Worm (Caenorhabditis elegans) whole organism, L2 larva: ENCODE results near the gene npp-23.

ENCODE experiments used
- F13H6.1 ChIP-seq: sonication (generic microtip); optimal IDR thresholded peaks from 2 replicates; lab custom pipeline; 2016; ENCODE audit warnings: missing genetic modification characterization, missing compliant biosample characterization
- Y55F3AM.14 ChIP-seq: fragments of 200-800 bp; sonication (Bioruptor generic); optimal IDR thresholded peaks from 2 replicates; lab custom pipeline; 2018; ENCODE audit warnings: mild to moderate bottlenecking, missing genetic modification characterization, missing compliant biosample characterization
- ZK546.5 ChIP-seq: sonication (generic microtip); optimal IDR thresholded peaks from 2 replicates; lab custom pipeline; 2017; ENCODE audit warnings: missing biosample characterization, missing genetic modification characterization
- alr-1 ChIP-seq: fragments of 150-350 bp; optimal IDR thresholded peaks from 2 replicates; lab custom pipeline; 2014; ENCODE audit warnings: missing biosample characterization, missing genetic modification characterization
- ama-1 ChIP-seq: fragments of 150-350 bp; optimal IDR thresholded peaks from 2 replicates; lab custom pipeline; 2018; ENCODE audit warnings: inconsistent platforms
- blmp-1 ChIP-seq: sonication (generic microtip); optimal IDR thresholded peaks from 2 replicates; lab custom pipeline; 2017; ENCODE audit warnings: missing genetic modification characterization, mild to moderate bottlenecking, missing compliant biosample characterization, antibody characterized with exemption, moderate library complexity; ENCODE audit not compliant: insufficient read depth
- ceh-16 ChIP-seq: fragments of 150-350 bp; optimal IDR thresholded peaks from 2 replicates; lab custom pipeline; 2014; ENCODE audit warnings: missing biosample characterization, missing genetic modification characterization
- crh-2 ChIP-seq: sonication (generic microtip); optimal IDR thresholded peaks from 2 replicates; lab custom pipeline; 2017; ENCODE audit warnings: missing biosample characterization, missing genetic modification characterization
- dmd-4 ChIP-seq: sonication (generic microtip); optimal IDR thresholded peaks from 2 replicates; lab custom pipeline; 2017; ENCODE audit warnings: missing biosample characterization, missing genetic modification characterization
- egl-27 ChIP-seq: sonication (generic microtip); optimal IDR thresholded peaks from 3 replicates; lab custom pipeline; 2017; ENCODE audit warnings: missing biosample characterization, missing genetic modification reagents, missing genetic modification characterization
- elt-1 ChIP-seq: fragments of 150-350 bp; optimal IDR thresholded peaks from 2 replicates; lab custom pipeline; 2014; ENCODE audit warnings: missing biosample characterization, missing genetic modification characterization
- elt-3 ChIP-seq: sonication (generic microtip); optimal IDR thresholded peaks from 2 replicates; lab custom pipeline; 2017; ENCODE audit warnings: missing biosample characterization, missing genetic modification characterization
- fos-1 ChIP-seq: fragments of 150-350 bp; optimal IDR thresholded peaks from 2 replicates; lab custom pipeline; 2014; ENCODE audit warnings: missing biosample characterization, missing genetic modification characterization
- gmeb-1 ChIP-seq: fragments of 150-350 bp; optimal IDR thresholded peaks from 2 replicates; lab custom pipeline; 2014; ENCODE audit warnings: missing biosample characterization, missing genetic modification characterization
- lin-11 ChIP-seq: fragments of 150-350 bp; sonication (generic microtip); optimal IDR thresholded peaks from 2 replicates; lab custom pipeline; 2014; ENCODE audit warnings: missing biosample characterization, missing genetic modification characterization, inconsistent platforms, mixed read lengths
- lin-13 ChIP-seq: fragments of 150-350 bp; optimal IDR thresholded peaks from 2 replicates; lab custom pipeline; 2014; ENCODE audit warnings: missing biosample characterization, missing genetic modification reagents, missing genetic modification characterization
- lin-39 ChIP-seq: fragments of 150-350 bp; optimal IDR thresholded peaks from 2 replicates; lab custom pipeline; 2014; ENCODE audit warnings: missing biosample characterization, missing genetic modification reagents, missing genetic modification characterization
- mab-5 ChIP-seq: fragments of 150-350 bp; optimal IDR thresholded peaks from 2 replicates; lab custom pipeline; 2014; ENCODE audit warnings: missing biosample characterization, missing genetic modification characterization
- mbf-1 ChIP-seq: sonication (generic microtip); optimal IDR thresholded peaks from 2 replicates; lab custom pipeline; 2017; ENCODE audit warnings: missing biosample characterization, missing genetic modification characterization
- mdl-1 ChIP-seq, 2 experiments: fragments of 150-350 bp in 1 of 2; sonication (generic microtip) in 1 of 2; optimal IDR thresholded peaks; 2 replicates each; lab custom pipeline; 2017; ENCODE audit warnings: missing biosample characterization in 2 of 2, missing genetic modification characterization in 2 of 2
- nhr-10 ChIP-seq: sonication (generic microtip); optimal IDR thresholded peaks from 2 replicates; lab custom pipeline; 2017; ENCODE audit warnings: missing biosample characterization, missing genetic modification characterization
- nhr-11 ChIP-seq: fragments of 150-350 bp; optimal IDR thresholded peaks from 2 replicates; lab custom pipeline; 2014; ENCODE audit warnings: missing biosample characterization, missing genetic modification characterization
- nhr-12 ChIP-seq: fragments of 150-350 bp; optimal IDR thresholded peaks from 2 replicates; lab custom pipeline; 2014; ENCODE audit warnings: missing biosample characterization, missing genetic modification characterization
- nhr-129 ChIP-seq: fragments of 150-350 bp; optimal IDR thresholded peaks from 2 replicates; lab custom pipeline; 2014; ENCODE audit warnings: missing biosample characterization, missing genetic modification characterization
- nhr-21 ChIP-seq: fragments of 150-350 bp; optimal IDR thresholded peaks from 2 replicates; lab custom pipeline; 2014; ENCODE audit warnings: missing biosample characterization, missing genetic modification characterization
- nhr-23 ChIP-seq: fragments of 150-350 bp; optimal IDR thresholded peaks from 2 replicates; lab custom pipeline; 2014; ENCODE audit warnings: missing biosample characterization, missing genetic modification reagents, missing genetic modification characterization
- nhr-237 ChIP-seq: fragments of 150-350 bp; optimal IDR thresholded peaks from 2 replicates; lab custom pipeline; 2014; ENCODE audit warnings: missing biosample characterization, missing genetic modification characterization
- nhr-25 ChIP-seq: fragments of 150-350 bp; sonication (generic microtip); optimal IDR thresholded peaks from 3 replicates; lab custom pipeline; 2014; ENCODE audit warnings: missing biosample characterization, missing genetic modification characterization
- nhr-6 ChIP-seq: fragments of 150-350 bp; optimal IDR thresholded peaks from 2 replicates; lab custom pipeline; 2014; ENCODE audit warnings: missing biosample characterization, missing genetic modification characterization
- nhr-77 ChIP-seq: fragments of 150-350 bp; optimal IDR thresholded peaks from 2 replicates; lab custom pipeline; 2014; ENCODE audit warnings: missing biosample characterization, missing genetic modification characterization
- peb-1 ChIP-seq: fragments of 150-350 bp; optimal IDR thresholded peaks from 2 replicates; lab custom pipeline; 2014; ENCODE audit warnings: missing biosample characterization, missing genetic modification characterization
- sem-4 ChIP-seq: fragments of 150-350 bp; optimal IDR thresholded peaks from 2 replicates; lab custom pipeline; 2014; ENCODE audit warnings: missing biosample characterization, missing genetic modification reagents, missing genetic modification characterization
- sma-3 ChIP-seq: sonication (generic microtip); optimal IDR thresholded peaks from 2 replicates; lab custom pipeline; 2016; ENCODE audit warnings: missing genetic modification reagents, missing genetic modification characterization, missing compliant biosample characterization
- sma-9 ChIP-seq, 2 experiments: fragments of 150-350 bp in 1 of 2; sonication (generic microtip) in 1 of 2; optimal IDR thresholded peaks; 2 replicates each; lab custom pipeline; 2014 to 2016; ENCODE audit warnings: missing genetic modification characterization in 2 of 2, mild to moderate bottlenecking in 1 of 2, missing biosample characterization in 1 of 2, missing compliant biosample characterization in 1 of 2, missing genetic modification reagents in 1 of 2, moderate library complexity in 1 of 2
- snpc-4 ChIP-seq: fragments of 150-350 bp; optimal IDR thresholded peaks from 2 replicates; lab custom pipeline; 2014; ENCODE audit warnings: missing biosample characterization, missing genetic modification characterization
- unc-39 ChIP-seq: fragments of 150-350 bp; optimal IDR thresholded peaks from 2 replicates; lab custom pipeline; 2014; ENCODE audit warnings: missing biosample characterization, missing genetic modification characterization
- unc-55 ChIP-seq: fragments of 150-350 bp; sonication (generic microtip); optimal IDR thresholded peaks from 3 replicates; lab custom pipeline; 2014; ENCODE audit warnings: missing biosample characterization, missing genetic modification reagents, missing genetic modification characterization
- unc-62 ChIP-seq: fragments of 150-350 bp; optimal IDR thresholded peaks from 2 replicates; lab custom pipeline; 2014; ENCODE audit warnings: missing biosample characterization, missing genetic modification reagents, missing genetic modification characterization
- zag-1 ChIP-seq: fragments of 150-350 bp; optimal IDR thresholded peaks from 2 replicates; lab custom pipeline; 2014; ENCODE audit warnings: missing biosample characterization, missing genetic modification characterization
- ztf-1 ChIP-seq: fragments of 200-800 bp; sonication (Bioruptor generic); conservative IDR thresholded peaks from 2 replicates; pipeline ENCODE4 v1.3.6; 2022; ENCODE audit warnings: missing genetic modification characterization, missing compliant biosample characterization
- ztf-11 ChIP-seq: sonication (generic microtip); optimal IDR thresholded peaks from 2 replicates; lab custom pipeline; 2017; ENCODE audit warnings: missing biosample characterization, missing genetic modification characterization
- ztf-4 ChIP-seq: fragments of 150-350 bp; optimal IDR thresholded peaks from 2 replicates; lab custom pipeline; 2014; ENCODE audit warnings: missing biosample characterization, missing genetic modification characterization

npp-23 gene

DNA sequence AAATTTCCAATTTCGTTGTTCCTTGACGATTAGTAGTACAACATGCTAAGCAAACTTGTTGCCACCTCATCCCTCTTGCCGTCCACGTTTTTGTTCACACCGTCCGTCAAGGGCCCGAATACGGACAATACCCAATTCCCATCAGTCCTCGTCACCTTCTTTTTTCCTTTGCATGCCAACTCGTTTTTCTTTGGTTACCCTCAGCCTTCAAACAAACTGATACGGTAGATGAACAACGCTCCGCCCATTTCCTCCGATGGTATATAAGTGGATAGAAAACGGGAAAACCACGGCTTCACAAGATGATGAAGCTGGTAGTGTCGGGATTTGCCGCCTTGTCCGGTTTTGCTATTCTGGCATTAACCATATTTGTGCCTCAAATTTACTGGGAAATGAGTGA, 21.6 kb downstream of the npp-23 start, which contains the start of gene col-118:
Gene col-118 (plus strand): TSS at position 301 of the 400 bp plus-strand sequence.
- TF ChIP-seq mab-5, result no peak
- TF ChIP-seq alr-1 (tag; lab: Kevin White, UChicago), result no peak
- TF ChIP-seq mdl-1 (tag; optimal IDR thresholded peaks at IDR 0.05; lab: Kevin White, UChicago), result no peak
- TF ChIP-seq, all 48 proteins: peak for 0

DNA sequence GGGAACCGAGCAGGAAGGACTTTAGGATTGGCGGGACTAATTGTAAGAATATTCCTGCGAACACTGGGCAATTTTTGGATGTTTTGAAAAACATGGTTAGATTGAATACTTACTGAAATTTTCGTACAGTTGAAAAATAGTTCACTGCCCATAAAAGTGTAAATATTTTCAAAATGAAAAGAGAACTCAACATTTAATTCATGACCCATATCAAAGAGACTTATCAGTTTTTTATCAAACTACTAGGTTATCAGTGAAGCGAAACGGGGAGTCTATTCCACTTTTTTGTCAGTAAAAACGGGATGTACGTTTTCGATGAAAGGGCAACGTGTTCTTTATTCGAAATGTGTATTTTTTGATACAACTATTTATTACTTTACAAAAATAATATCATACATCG, 23.6 kb downstream of the npp-23 start:
- TF ChIP-seq ztf-11 (tag; lab: Kevin White, UChicago), result no peak
- peak; percentile 80 for TF ChIP-seq fos-1 (tag; lab: Kevin White, UChicago)
- TF ChIP-seq crh-2, result peak; percentile 24

DNA sequence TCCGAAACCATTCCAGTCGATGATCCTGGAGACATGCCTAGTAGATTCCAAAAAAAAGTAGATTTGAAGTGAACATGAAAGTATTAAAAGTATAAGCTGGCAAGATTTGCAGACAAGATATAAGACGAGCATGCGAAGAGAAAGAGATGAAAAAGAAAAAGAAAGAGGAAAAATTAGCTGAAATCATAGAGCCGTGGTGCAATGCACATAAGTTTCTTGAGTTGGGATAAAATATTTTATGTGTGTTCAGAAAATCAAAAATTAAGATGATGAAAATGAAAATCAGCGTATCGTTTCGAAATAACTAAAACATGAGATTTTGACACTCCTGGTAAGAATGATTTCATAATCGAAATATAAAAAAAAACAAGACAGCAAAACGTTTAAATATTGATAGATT, 25.0 kb downstream of the npp-23 start, which contains the start of gene T11B7.2:
Gene T11B7.2 (minus strand): TSS at position 101 of the 400 bp plus-strand sequence.
- TF ChIP-seq lin-11 (no peak), mbf-1 (no peak), peb-1 (no peak), elt-1 (no peak), lin-39 (tag; lab: Kevin White, UChicago) (no peak), egl-27 (tag; lab: Kevin White, UChicago) (no peak), blmp-1 (no peak), zag-1 (tag; lab: Kevin White, UChicago) (no peak), ama-1 (lab: Kevin White, UChicago) (no peak), sem-4 (tag; lab: Kevin White, UChicago) (no peak), snpc-4 (tag; lab: Kevin White, UChicago) (no peak), lin-13 (GFP tag; lab: Kevin White, UChicago) (no peak), nhr-237 (tag; lab: Kevin White, UChicago) (no peak), Y55F3AM.14 (no peak), mdl-1 (tag; optimal IDR thresholded peaks at IDR 0.05; lab: Kevin White, UChicago) (no peak), nhr-10 (tag; lab: Kevin White, UChicago) (no peak), F13H6.1 (tag; lab: Kevin White, UChicago) (no peak), ztf-11 (tag; lab: Kevin White, UChicago) (no peak)

DNA sequence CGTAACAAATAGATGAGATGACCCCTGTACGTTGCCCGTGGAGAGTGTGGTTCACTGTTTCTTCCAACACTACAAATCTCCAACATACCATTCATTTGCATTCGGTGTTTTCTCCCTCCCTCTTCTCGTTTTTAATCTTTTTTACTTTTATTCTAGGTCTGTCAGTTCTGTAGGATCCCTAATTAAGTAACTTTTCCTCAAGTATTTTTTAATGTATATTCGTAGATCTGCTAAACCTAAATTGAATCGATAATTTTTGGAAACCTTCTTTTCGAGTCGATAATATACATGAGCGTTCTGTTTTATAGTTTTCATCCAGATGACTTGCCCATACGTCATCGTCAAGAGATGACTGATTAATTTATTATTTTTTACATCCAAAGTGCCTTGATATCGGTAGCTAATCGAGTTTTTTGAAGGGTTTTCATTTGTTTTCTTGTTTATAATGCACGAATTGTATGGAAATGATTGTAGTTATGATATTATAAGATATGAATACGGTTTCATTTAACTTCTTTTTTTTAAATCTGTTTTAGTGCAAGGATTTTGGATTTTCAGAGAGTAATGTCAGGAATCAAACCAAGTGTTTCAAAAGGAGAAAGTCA, 29.2 kb downstream of the npp-23 start, which contains the start of the genes T28C6.11 and T11B7.1:
Gene T28C6.11 (minus strand): TSS at position 101 of the 605 bp plus-strand sequence.
Gene T11B7.1 (plus strand): TSS at position 555 of the 605 bp plus-strand sequence.
- TF ChIP-seq nhr-21, result no peak

DNA sequence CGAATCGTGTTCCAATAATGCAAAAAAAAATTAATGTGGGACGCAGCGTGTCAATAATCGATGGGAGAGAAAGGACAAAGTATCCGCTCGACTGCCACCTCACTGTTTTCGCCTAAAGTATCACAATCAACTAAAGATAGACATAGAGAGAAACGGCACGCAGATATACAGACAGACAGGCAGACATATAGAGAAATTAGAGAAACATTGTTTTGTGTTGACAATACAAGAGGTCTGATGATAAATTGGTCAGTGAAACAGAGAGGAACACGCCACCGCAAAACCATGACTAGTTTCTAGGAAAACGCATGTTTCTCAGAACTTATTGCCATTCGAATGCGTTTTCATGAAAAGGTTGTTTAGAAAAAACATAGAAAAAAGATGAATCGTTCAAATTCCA, 38.9 kb downstream of the npp-23 start, which contains the start of gene T28C6.8:
Gene T28C6.8 (minus strand): TSS at position 137 of the 400 bp plus-strand sequence.
- TF ChIP-seq egl-27 (tag; lab: Kevin White, UChicago), result no peak
- TF ChIP-seq nhr-129 (tag; lab: Kevin White, UChicago), result peak; percentile 70
- TF ChIP-seq ama-1 (lab: Kevin White, UChicago), result no peak
- TF ChIP-seq unc-39 (tag; lab: Kevin White, UChicago), result no peak
- no peak for TF ChIP-seq mbf-1
- no peak for TF ChIP-seq nhr-6
- no peak for TF ChIP-seq nhr-12 (tag; lab: Kevin White, UChicago)
- peak; percentile 69 for TF ChIP-seq sma-3 (GFP tag; lab: Kevin White, UChicago)
- TF ChIP-seq blmp-1, result peak; percentile 63
- TF ChIP-seq ceh-16 (tag; lab: Kevin White, UChicago), result no peak
- no peak for TF ChIP-seq elt-3 (tag; lab: Kevin White, UChicago)
- no peak for TF ChIP-seq snpc-4 (tag; lab: Kevin White, UChicago)
- peak; percentile 65 for TF ChIP-seq nhr-21
- no peak for TF ChIP-seq nhr-237 (tag; lab: Kevin White, UChicago)
- TF ChIP-seq gmeb-1, result peak; percentile 42
- TF ChIP-seq Y55F3AM.14, result no peak
- no peak for TF ChIP-seq F13H6.1 (tag; lab: Kevin White, UChicago)
- TF ChIP-seq nhr-23 (tag; lab: Kevin White, UChicago), result no peak
- TF ChIP-seq ztf-4 (tag; lab: Kevin White, UChicago), result no peak
- TF ChIP-seq ZK546.5, result no peak
- TF ChIP-seq crh-2, result peak; percentile 37
- TF ChIP-seq unc-62 (GFP tag; lab: Kevin White, UChicago), result no peak
- no peak for TF ChIP-seq nhr-10 (tag; lab: Kevin White, UChicago)
- peak; percentile 66 for TF ChIP-seq nhr-25 (tag; lab: Kevin White, UChicago)
- no peak for TF ChIP-seq unc-55
- no peak for TF ChIP-seq sem-4 (tag; lab: Kevin White, UChicago)
- TF ChIP-seq fos-1 (tag; lab: Kevin White, UChicago), result peak; percentile 65
- peak in 1 of 2 experiments; percentile 22 for TF ChIP-seq mdl-1 (tag; optimal IDR thresholded peaks at IDR 0.05; lab: Kevin White, UChicago)
- no peak for TF ChIP-seq nhr-77
- no peak for TF ChIP-seq peb-1
- TF ChIP-seq ztf-1 (GFP tag; lab: Robert Waterston, UW), result no peak
- TF ChIP-seq nhr-11 (tag; lab: Kevin White, UChicago), result no peak
- TF ChIP-seq lin-13 (GFP tag; lab: Kevin White, UChicago), result no peak
- TF ChIP-seq dmd-4 (tag; lab: Kevin White, UChicago), result no peak
- TF ChIP-seq alr-1 (tag; lab: Kevin White, UChicago), result no peak
- TF ChIP-seq sma-9 (GFP tag; optimal IDR thresholded peaks at IDR 0.05; lab: Kevin White, UChicago), result peak; percentile 60
- TF ChIP-seq sma-9 (tag; optimal IDR thresholded peaks at IDR 0.05; lab: Kevin White, UChicago), result no peak
